Fruit fly (Drosophila melanogaster) Kc167 (cell line): Measurements from ENCODE around the gene f.

ENCODE experiments used
- Myc ChIP-seq: fragments of >200 bp; optimal IDR thresholded peaks from 2 replicates; lab custom pipeline; 2017; ENCODE audit warnings: missing external identifiers
- Sin3A ChIP-seq: fragments of >200 bp; optimal IDR thresholded peaks from 2 replicates; lab custom pipeline; 2018; ENCODE audit warnings: missing external identifiers
- h ChIP-seq: fragments of >200 bp; optimal IDR thresholded peaks from 3 replicates; lab custom pipeline; 2018; ENCODE audit warnings: missing external identifiers
- insv ChIP-seq: fragments of >200 bp; optimal IDR thresholded peaks from 3 replicates; lab custom pipeline; 2018; ENCODE audit warnings: missing external identifiers
- psq ChIP-seq: fragments of >200 bp; optimal IDR thresholded peaks from 2 replicates; lab custom pipeline; 2017; ENCODE audit warnings: missing external identifiers
- ttk ChIP-seq: sonication (Bioruptor generic); optimal IDR thresholded peaks from 2 replicates; lab custom pipeline; 2017; ENCODE audit warnings: missing external identifiers

f gene

DNA sequence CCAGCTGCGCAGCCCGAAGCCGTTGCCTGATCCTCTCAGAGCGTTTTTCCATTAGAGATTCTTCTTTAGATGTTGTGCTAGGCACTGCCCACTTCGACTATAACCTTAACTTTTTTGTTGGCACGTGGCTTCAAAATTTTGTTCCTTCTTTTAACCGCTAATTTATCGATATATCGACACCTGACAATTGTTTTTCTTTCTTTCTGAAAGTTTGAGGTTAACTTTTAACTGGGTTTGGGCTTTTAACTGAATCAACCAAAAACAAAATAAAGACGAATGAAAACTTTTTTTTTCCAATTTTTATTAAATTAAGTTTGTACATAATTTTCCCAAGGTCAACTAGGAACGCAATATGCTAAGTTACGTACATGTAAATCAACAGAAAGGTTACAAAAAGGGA, 14.2 kb downstream of the f start, which contains the start of gene CG42854:
Gene CG42854 (minus strand): TSS at position 101 of the 400 bp plus-strand sequence.
- no peak for TF ChIP-seq insv (lab: Kevin White, UChicago)
- no peak for TF ChIP-seq Myc (lab: Kevin White, UChicago)
- no peak for TF ChIP-seq Sin3A
- no peak for TF ChIP-seq psq (lab: Kevin White, UChicago)
- no peak for TF ChIP-seq ttk (lab: Kevin White, UChicago)
- no peak for TF ChIP-seq h (lab: Kevin White, UChicago)

DNA sequence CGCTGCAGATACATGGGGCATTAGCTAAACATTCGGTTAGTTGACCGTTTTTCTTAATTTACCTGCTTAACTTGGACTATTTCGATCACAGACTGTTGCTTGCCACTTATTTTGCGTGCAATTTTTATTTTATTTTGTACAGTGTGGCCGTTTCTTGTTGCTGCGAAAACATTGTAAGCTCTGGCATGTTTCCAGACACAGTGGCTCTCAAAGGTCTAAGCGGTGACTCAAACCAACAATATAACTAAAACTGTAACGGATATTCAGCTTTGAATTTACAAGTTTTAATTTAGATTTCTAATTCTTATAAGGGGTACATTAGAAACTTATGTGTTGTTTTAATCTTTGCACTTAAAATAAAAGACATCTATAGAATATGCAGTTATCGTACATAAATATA, 16.6 kb downstream of the f start, which contains the start of gene CG8675:
Gene CG8675 (minus strand): TSS at position 177 of the 400 bp plus-strand sequence.
- TF ChIP-seq Sin3A (no peak), h (lab: Kevin White, UChicago) (no peak), ttk (lab: Kevin White, UChicago) (no peak), insv (lab: Kevin White, UChicago) (no peak), Myc (lab: Kevin White, UChicago) (no peak), psq (lab: Kevin White, UChicago) (no peak)

DNA sequence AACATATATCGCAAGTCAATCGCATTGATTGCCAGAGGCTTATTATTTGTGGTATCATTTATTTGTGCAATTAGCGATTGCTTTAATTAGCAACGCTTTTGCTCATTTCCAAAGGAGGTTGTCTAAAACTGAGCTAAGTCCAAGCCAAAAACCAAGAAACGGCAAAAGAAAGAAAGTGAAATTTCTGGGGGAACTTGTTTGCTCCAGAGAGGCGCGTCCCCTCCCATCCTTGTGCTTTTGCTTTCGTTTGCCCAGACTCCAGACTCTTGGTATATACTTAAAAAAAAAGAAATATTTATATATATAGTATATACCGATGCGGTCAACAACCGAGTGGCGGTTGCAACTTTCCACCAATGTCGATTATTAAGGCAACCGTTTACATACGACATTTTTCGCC, 21.4 kb downstream of the f start:
- TF ChIP-seq Sin3A (no peak), insv (lab: Kevin White, UChicago) (no peak), psq (lab: Kevin White, UChicago) (no peak), h (lab: Kevin White, UChicago) (no peak), ttk (lab: Kevin White, UChicago) (no peak), Myc (lab: Kevin White, UChicago) (no peak)

DNA sequence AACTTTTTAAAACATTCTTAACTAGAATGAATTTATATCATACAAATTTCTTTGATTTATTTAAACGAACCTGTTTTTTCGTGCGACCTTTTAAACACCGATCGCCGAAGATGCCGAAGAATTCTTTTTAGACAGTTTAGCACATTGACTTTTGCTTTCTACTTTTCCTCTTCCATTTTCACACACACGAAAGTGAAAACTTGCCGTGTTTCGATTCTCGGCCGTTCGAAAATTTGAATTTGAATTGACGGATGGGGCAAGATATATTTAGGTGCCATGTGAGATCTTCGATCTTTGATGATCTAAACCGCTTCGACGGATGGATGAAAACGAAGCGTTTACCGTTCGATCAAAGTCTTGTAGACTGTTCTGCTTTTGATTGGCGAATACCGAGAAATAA, 22.9 kb downstream of the f start:
- TF ChIP-seq Sin3A (no peak), psq (lab: Kevin White, UChicago) (no peak), h (lab: Kevin White, UChicago) (no peak), ttk (lab: Kevin White, UChicago) (no peak), insv (lab: Kevin White, UChicago) (no peak), Myc (lab: Kevin White, UChicago) (no peak)

DNA sequence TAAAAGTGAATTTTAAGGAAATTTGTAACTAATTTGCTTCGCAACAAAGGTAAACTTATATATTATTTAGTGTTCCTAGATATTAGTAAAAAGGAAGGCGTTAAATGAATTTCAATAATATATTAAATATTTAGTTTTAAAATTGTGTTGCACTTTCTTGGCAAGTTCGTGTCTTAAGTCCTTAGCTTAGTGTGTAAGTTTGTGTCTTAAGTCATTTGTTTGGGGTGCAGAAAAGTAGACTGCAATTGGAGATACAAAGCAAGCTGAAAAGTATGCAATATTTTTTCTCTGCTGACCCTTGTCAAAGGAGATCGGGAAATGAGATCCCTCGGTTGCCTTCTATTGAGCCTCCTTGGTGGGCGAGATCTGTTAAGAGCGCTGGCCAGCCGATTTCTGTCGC, 29.3 kb downstream of the f start:
- TF ChIP-seq Myc (lab: Kevin White, UChicago) (no peak), ttk (lab: Kevin White, UChicago) (no peak), Sin3A (no peak), h (lab: Kevin White, UChicago) (no peak), psq (lab: Kevin White, UChicago) (no peak), insv (lab: Kevin White, UChicago) (no peak)

DNA sequence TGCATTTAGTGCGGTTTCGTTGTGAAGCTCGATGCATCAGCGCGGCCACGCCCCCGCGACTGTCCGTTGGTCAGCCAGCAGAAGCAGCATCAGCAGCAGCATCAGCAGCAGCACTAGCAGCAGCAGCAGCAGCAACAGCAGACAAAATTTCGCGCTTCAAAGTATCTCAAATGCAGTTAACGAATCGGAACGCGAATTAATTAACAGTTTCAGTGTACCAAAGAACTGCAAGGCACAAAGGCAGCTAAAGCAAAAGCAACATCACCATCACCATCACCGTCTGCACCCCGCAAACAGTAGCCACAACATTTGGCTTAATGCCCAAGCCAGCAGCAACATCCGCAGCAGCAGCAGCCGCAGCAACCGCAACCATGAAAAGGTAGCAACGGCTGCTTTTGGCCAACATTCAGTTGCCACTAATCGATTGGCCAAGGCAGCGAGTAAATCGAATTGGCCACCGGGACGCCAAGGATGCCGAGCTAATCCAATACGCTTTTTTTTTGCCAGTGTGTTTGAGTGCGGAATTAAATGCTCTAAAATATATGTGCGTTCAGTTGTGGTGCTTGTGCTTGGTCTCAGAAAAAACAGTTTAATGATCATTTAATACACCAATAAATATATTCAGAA, 32.8 kb downstream of the f start:
- TF ChIP-seq psq (lab: Kevin White, UChicago) = no peak
- TF ChIP-seq h (lab: Kevin White, UChicago) = no peak
- TF ChIP-seq Myc (lab: Kevin White, UChicago) = no peak
- no peak for TF ChIP-seq Sin3A
- no peak for TF ChIP-seq insv (lab: Kevin White, UChicago)
- TF ChIP-seq ttk (lab: Kevin White, UChicago) = no peak

DNA sequence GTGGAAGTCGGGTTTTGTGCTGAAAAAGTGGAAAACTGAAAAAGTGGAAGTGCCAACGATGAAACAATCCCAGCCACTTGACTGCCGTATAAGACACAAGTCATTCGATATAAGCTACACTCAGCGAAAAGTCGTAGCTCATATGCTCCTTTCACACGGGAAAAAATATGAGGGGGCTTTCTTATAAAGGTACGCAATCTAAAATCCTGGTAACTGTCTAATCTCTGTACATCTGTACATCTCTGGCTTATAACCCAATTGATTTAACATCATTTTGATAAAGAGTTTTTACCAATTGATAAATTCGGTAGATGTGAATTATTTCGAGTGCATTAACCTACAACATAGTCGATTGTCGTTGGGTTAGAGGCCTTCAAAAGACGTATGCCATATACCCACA, 42.1 kb downstream of the f start:
- no peak for TF ChIP-seq Myc (lab: Kevin White, UChicago)
- no peak for TF ChIP-seq Sin3A
- TF ChIP-seq ttk (lab: Kevin White, UChicago) = no peak
- no peak for TF ChIP-seq psq (lab: Kevin White, UChicago)
- TF ChIP-seq insv (lab: Kevin White, UChicago) = no peak
- no peak for TF ChIP-seq h (lab: Kevin White, UChicago)

DNA sequence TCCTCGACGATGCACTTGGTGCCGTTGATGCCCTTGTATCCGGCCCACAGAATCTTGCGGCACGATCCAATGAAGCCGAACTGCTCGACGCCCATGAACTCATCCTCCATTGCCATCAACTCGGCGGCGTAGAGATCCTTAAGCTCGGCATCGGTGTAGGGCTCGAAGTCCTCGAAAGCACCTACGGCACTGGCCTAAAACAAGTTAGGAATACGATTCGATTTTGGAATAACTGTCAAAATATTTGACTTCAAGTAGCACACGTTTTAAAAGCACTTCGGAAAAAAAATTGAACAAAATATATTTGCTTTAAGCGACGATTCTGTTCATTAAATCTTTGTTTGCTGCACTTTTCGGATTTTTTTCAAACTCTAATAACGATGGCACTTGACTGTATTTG, 49.5 kb downstream of the f start, which contains the start of gene CG5445:
Gene CG5445 (plus strand): TSS at position 301 of the 400 bp plus-strand sequence.
- TF ChIP-seq psq (lab: Kevin White, UChicago) (no peak), ttk (lab: Kevin White, UChicago) (no peak), Sin3A (no peak), h (lab: Kevin White, UChicago) (no peak), Myc (lab: Kevin White, UChicago) (no peak)

DNA sequence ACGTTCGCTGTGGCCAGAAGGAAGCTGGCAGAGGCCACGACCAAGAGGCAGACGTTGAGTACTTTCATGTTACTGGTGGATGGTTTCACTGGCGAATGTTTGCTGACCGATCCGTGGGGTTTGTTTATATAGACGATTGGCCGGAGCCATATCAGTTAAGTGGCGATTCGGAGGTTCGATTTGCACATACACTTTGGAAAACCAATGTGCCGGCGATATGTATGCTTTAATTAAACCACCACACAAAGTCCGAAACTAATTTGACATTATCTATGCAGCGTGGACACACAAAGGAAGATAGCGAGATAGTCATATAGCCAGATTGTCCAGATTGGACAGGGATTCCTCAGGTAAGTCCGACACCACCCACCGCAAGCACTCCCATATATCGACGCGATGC, 49.9 kb downstream of the f start, which contains the start of gene CG8664:
Gene CG8664 (minus strand): TSS at position 101 of the 400 bp plus-strand sequence.
- TF ChIP-seq ttk (lab: Kevin White, UChicago) (no peak), psq (lab: Kevin White, UChicago) (no peak), Sin3A (no peak), insv (lab: Kevin White, UChicago) (no peak), h (lab: Kevin White, UChicago) (no peak), Myc (lab: Kevin White, UChicago) (no peak)

DNA sequence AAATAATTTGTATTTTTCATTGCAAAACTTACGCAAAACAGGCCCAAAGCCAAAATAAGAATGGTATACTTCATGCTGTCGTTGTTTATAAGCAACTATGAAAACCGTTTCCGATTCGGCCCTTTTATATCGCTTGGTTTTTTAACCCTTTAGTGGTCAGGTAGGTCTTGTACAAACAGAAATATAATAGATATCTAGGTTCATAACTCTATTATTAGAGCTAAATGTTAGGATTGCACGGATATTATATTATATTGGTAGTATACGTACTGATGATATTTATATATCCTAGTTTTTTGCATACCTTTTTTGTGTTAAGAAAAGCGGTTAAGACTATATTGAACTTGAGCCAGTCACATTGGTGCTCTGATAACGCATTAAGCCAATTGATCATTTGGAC, 51.7 kb downstream of the f start, which contains the start of gene CG8661:
Gene CG8661 (minus strand): TSS at position 101 of the 400 bp plus-strand sequence.
- TF ChIP-seq psq (lab: Kevin White, UChicago) = no peak
- TF ChIP-seq ttk (lab: Kevin White, UChicago) = no peak
- TF ChIP-seq Sin3A = no peak
- TF ChIP-seq insv (lab: Kevin White, UChicago) = no peak
- no peak for TF ChIP-seq Myc (lab: Kevin White, UChicago)
- no peak for TF ChIP-seq h (lab: Kevin White, UChicago)

DNA sequence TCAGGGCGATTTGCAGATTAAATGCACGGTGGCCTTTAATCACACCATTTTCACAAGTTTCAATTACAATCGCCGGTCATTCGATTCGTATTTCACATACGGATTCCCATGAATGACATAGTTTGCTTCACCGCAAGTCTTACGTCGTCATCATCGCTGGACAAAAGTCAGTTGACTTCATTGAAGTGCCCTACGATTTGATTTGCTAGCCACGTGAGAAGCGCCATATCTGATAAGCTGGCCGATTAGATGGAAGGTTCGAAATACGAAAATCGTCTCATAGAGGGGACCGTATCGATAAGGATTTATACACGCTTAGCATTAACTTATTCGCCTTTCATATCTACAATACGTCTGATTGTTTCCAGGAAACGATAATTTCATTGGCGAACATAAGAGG, 52.3 kb downstream of the f start:
- no peak for TF ChIP-seq Myc (lab: Kevin White, UChicago)
- no peak for TF ChIP-seq Sin3A
- no peak for TF ChIP-seq ttk (lab: Kevin White, UChicago)
- TF ChIP-seq insv (lab: Kevin White, UChicago) = no peak
- TF ChIP-seq h (lab: Kevin White, UChicago) = no peak
- TF ChIP-seq psq (lab: Kevin White, UChicago) = no peak

DNA sequence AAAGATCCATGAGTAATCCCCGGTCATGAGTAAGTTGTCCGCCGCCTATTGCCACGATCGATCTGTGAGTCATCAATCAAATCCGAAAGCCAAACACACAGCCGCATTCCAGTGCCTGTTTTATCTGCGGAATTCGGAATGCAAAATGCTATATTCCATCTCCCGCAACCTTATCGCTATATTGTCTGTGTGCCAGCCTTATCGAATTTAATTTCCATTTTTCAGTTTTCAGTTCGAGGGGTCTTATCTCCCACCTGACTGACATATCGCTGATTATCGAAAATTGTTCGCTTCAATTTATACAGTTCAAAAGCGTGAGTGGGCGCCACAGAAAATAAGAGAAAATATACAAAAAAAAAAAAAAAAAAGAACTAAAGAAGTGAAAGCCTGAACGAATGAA, 56.5 kb downstream of the f start:
- TF ChIP-seq ttk (lab: Kevin White, UChicago) = no peak
- no peak for TF ChIP-seq insv (lab: Kevin White, UChicago)
- no peak for TF ChIP-seq Sin3A
- TF ChIP-seq Myc (lab: Kevin White, UChicago) = no peak
- no peak for TF ChIP-seq h (lab: Kevin White, UChicago)
- TF ChIP-seq psq (lab: Kevin White, UChicago) = no peak
